Fruit fly (Drosophila melanogaster) whole organism, embryonic: ENCODE results near the gene Gs2.

Experiments used
- ATbp ChIP-seq: fragments of 200-800 bp; sonication (Bioruptor generic); optimal IDR thresholded peaks from 2 replicates; lab custom pipeline; 2017; ENCODE audit warnings: missing biosample characterization, mild to moderate bottlenecking, missing genetic modification characterization, missing genetic modification reagents
- Abd-B ChIP-seq: fragments of 200-800 bp; sonication (Bioruptor generic); optimal IDR thresholded peaks from 2 replicates; lab custom pipeline; 2018; ENCODE audit warnings: missing biosample characterization, mild to moderate bottlenecking, missing genetic modification characterization, moderate library complexity
- Blimp-1 ChIP-seq: fragments of 200-800 bp; sonication (Bioruptor generic); optimal IDR thresholded peaks from 3 replicates; lab custom pipeline; 2018; ENCODE audit warnings: missing biosample characterization, missing genetic modification characterization, mild to moderate bottlenecking, moderate library complexity, missing genetic modification reagents
- CG10431 ChIP-seq: fragments of 200-800 bp; sonication (Bioruptor generic); optimal IDR thresholded peaks from 3 replicates; lab custom pipeline; 2018; ENCODE audit warnings: missing biosample characterization, mild to moderate bottlenecking, missing genetic modification characterization
- CG10462 ChIP-seq: fragments of 200-800 bp; sonication (Bioruptor generic); optimal IDR thresholded peaks from 2 replicates; lab custom pipeline; 2016; ENCODE audit warnings: missing biosample characterization, missing genetic modification characterization
- CG10654 ChIP-seq: fragments of 200-800 bp; sonication (Bioruptor generic); optimal IDR thresholded peaks from 2 replicates; lab custom pipeline; 2016; ENCODE audit warnings: missing biosample characterization, missing genetic modification characterization
- CG12299 ChIP-seq: fragments of 200-800 bp; sonication (Bioruptor generic); optimal IDR thresholded peaks from 2 replicates; lab custom pipeline; 2018; ENCODE audit warnings: missing biosample characterization, mild to moderate bottlenecking, missing genetic modification characterization
- CG15269 ChIP-seq: fragments of 200-800 bp; sonication (Bioruptor generic); optimal IDR thresholded peaks from 2 replicates; lab custom pipeline; 2018; ENCODE audit warnings: missing biosample characterization, mild to moderate bottlenecking, missing genetic modification characterization, moderate library complexity
- CG1529 ChIP-seq: fragments of 200-800 bp; sonication (Bioruptor generic); optimal IDR thresholded peaks from 3 replicates; lab custom pipeline; 2018; ENCODE audit warnings: missing biosample characterization, missing genetic modification characterization
- CG15601 ChIP-seq: fragments of 200-800 bp; sonication (Bioruptor generic); optimal IDR thresholded peaks from 3 replicates; lab custom pipeline; 2019; ENCODE audit warnings: missing biosample characterization, mild to moderate bottlenecking, missing genetic modification characterization, moderate library complexity
- CG1602 ChIP-seq: fragments of 200-800 bp; sonication (Bioruptor generic); optimal IDR thresholded peaks from 3 replicates; lab custom pipeline; 2016; ENCODE audit warnings: missing biosample characterization, missing genetic modification characterization
- CG17802 ChIP-seq: fragments of 200-800 bp; sonication (Bioruptor generic); optimal IDR thresholded peaks from 2 replicates; lab custom pipeline; 2018; ENCODE audit warnings: missing biosample characterization, mild to moderate bottlenecking, missing genetic modification characterization, moderate library complexity
- CG18011 ChIP-seq: fragments of 200-800 bp; sonication (Bioruptor generic); optimal IDR thresholded peaks from 2 replicates; lab custom pipeline; 2017; ENCODE audit warnings: missing biosample characterization, missing genetic modification characterization, mild to moderate bottlenecking, moderate library complexity, missing genotype
- CG1832 ChIP-seq: fragments of 200-800 bp; sonication (Bioruptor generic); optimal IDR thresholded peaks from 2 replicates; lab custom pipeline; 2017; ENCODE audit warnings: missing biosample characterization, mild to moderate bottlenecking, missing genetic modification characterization, inconsistent platforms
- CG2875 ChIP-seq: fragments of 200-800 bp; sonication (Bioruptor generic); optimal IDR thresholded peaks from 2 replicates; lab custom pipeline; 2017; ENCODE audit warnings: missing biosample characterization, mild to moderate bottlenecking, missing genetic modification characterization, missing genetic modification reagents
- CG31365 ChIP-seq: fragments of 200-800 bp; sonication (Bioruptor generic); optimal IDR thresholded peaks from 2 replicates; lab custom pipeline; 2018; ENCODE audit warnings: missing biosample characterization, mild to moderate bottlenecking, missing genetic modification characterization
- CG7556 ChIP-seq: fragments of 200-800 bp; sonication (Bioruptor generic); optimal IDR thresholded peaks from 2 replicates; lab custom pipeline; 2017; ENCODE audit warnings: missing biosample characterization, mild to moderate bottlenecking, missing genetic modification characterization
- CG7963 ChIP-seq: fragments of 200-800 bp; sonication (Bioruptor generic); IDR thresholded peaks from 3 replicates; pipeline ENCODE4 v1.3.6; 2022; ENCODE audit warnings: missing biosample characterization, missing genetic modification characterization; ENCODE audit not compliant: partially characterized antibody
- CG7987 ChIP-seq: fragments of 200-800 bp; sonication (Bioruptor generic); optimal IDR thresholded peaks from 2 replicates; lab custom pipeline; 2018; ENCODE audit warnings: missing biosample characterization, mild to moderate bottlenecking, missing genetic modification characterization, moderate library complexity
- CG8290 ChIP-seq, 3 experiments: fragments of 200-800 bp; sonication (Bioruptor generic); optimal IDR thresholded peaks; 2 replicates each; lab custom pipeline; 2016 to 2019; ENCODE audit warnings: missing biosample characterization in 3 of 3, missing genetic modification characterization in 3 of 3, mild to moderate bottlenecking in 2 of 3, moderate library complexity in 1 of 3
- CG8944 ChIP-seq: fragments of 200-800 bp; sonication (Bioruptor generic); optimal IDR thresholded peaks from 3 replicates; lab custom pipeline; 2016; ENCODE audit warnings: missing biosample characterization, missing genetic modification characterization
- CG9437 ChIP-seq: fragments of 200-800 bp; sonication (Bioruptor generic); optimal IDR thresholded peaks from 2 replicates; lab custom pipeline; 2018; ENCODE audit warnings: missing biosample characterization, mild to moderate bottlenecking, missing genetic modification characterization
- CG9609 ChIP-seq: fragments of 200-800 bp; sonication (Bioruptor generic); optimal IDR thresholded peaks from 3 replicates; lab custom pipeline; 2016; ENCODE audit warnings: missing biosample characterization, missing genetic modification characterization
- CTCF ChIP-seq: fragments of 200-800 bp; sonication (Bioruptor generic); optimal IDR thresholded peaks from 2 replicates; lab custom pipeline; 2017; ENCODE audit warnings: missing biosample characterization, mild to moderate bottlenecking, missing genetic modification characterization, moderate library complexity
- Fer1 ChIP-seq: fragments of 200-800 bp; sonication (Bioruptor generic); optimal IDR thresholded peaks from 2 replicates; lab custom pipeline; 2017; ENCODE audit warnings: missing biosample characterization, mild to moderate bottlenecking, missing genetic modification characterization
- Gug ChIP-seq: fragments of 200-800 bp; sonication (Bioruptor generic); IDR thresholded peaks from 4 replicates; pipeline ENCODE4 v1.3.6; 2022; ENCODE audit warnings: missing biosample characterization, missing genetic modification characterization
- HHEX ChIP-seq: fragments of 200-800 bp; sonication (Bioruptor generic); optimal IDR thresholded peaks from 3 replicates; lab custom pipeline; 2017; ENCODE audit warnings: missing biosample characterization, mild to moderate bottlenecking, missing genetic modification characterization, missing genetic modification reagents
- Hr51 ChIP-seq, 2 experiments: fragments of 200-800 bp; sonication (Bioruptor generic); optimal IDR thresholded peaks; 2 replicates in 1 of 2; 3 replicates in 1 of 2; lab custom pipeline; 2016 to 2018; ENCODE audit warnings: missing biosample characterization in 2 of 2, missing genetic modification characterization in 2 of 2, mild to moderate bottlenecking in 1 of 2, moderate library complexity in 1 of 2
- Hsf ChIP-seq: fragments of 200-800 bp; sonication (Bioruptor generic); optimal IDR thresholded peaks from 3 replicates; lab custom pipeline; 2016; ENCODE audit warnings: missing biosample characterization, missing genetic modification characterization
- Kr ChIP-seq: fragments of 200-800 bp; sonication (Bioruptor generic); optimal IDR thresholded peaks from 2 replicates; lab custom pipeline; 2017; ENCODE audit warnings: missing biosample characterization, mild to moderate bottlenecking, missing genetic modification characterization
- NFAT ChIP-seq: fragments of 200-800 bp; sonication (Bioruptor generic); IDR thresholded peaks from 2 replicates; pipeline ENCODE4 v1.3.6; 2022; ENCODE audit warnings: missing biosample characterization, missing genetic modification characterization
- NK7.1 ChIP-seq: fragments of 200-800 bp; sonication (Bioruptor generic); optimal IDR thresholded peaks from 3 replicates; lab custom pipeline; 2016; ENCODE audit warnings: missing biosample characterization, missing genetic modification characterization
- Sox100B ChIP-seq: fragments of 200-800 bp; sonication (Bioruptor generic); optimal IDR thresholded peaks from 3 replicates; lab custom pipeline; 2018; ENCODE audit warnings: missing biosample characterization, mild to moderate bottlenecking, missing genetic modification characterization
- Xrp1 ChIP-seq: fragments of 200-800 bp; sonication (Bioruptor generic); IDR thresholded peaks from 2 replicates; pipeline ENCODE4 v1.3.6; 2022; ENCODE audit warnings: missing biosample characterization, missing genetic modification characterization
- bcd ChIP-seq: fragments of 200-800 bp; sonication (Bioruptor generic); optimal IDR thresholded peaks from 2 replicates; lab custom pipeline; 2017; ENCODE audit warnings: missing biosample characterization, mild to moderate bottlenecking, missing genetic modification characterization
- br ChIP-seq: fragments of >200 bp; optimal IDR thresholded peaks from 2 replicates; lab custom pipeline; 2017
- ewg ChIP-seq: fragments of 200-800 bp; sonication (Bioruptor generic); optimal IDR thresholded peaks from 3 replicates; lab custom pipeline; 2017; ENCODE audit warnings: mild to moderate bottlenecking, missing biosample characterization, missing genetic modification reagents, missing genetic modification characterization
- gro ChIP-seq: fragments of 200-800 bp; sonication (Bioruptor generic); optimal IDR thresholded peaks from 2 replicates; lab custom pipeline; 2016; ENCODE audit warnings: missing biosample characterization, missing genetic modification characterization
- gsb-n ChIP-seq: fragments of 200-800 bp; sonication (Bioruptor generic); optimal IDR thresholded peaks from 3 replicates; lab custom pipeline; 2018; ENCODE audit warnings: missing biosample characterization, mild to moderate bottlenecking, missing genetic modification characterization
- hkb ChIP-seq, 2 experiments: fragments of 200-800 bp in 1 of 2; fragments of >200 bp in 1 of 2; sonication (Bioruptor generic) in 1 of 2; IDR thresholded peaks in 1 of 2; optimal IDR thresholded peaks in 1 of 2; 2 replicates each; pipeline versions ENCODE4 v1.3.6 to Lab custom; 2017 to 2022; ENCODE audit warnings: missing biosample characterization in 1 of 2, missing genetic modification characterization in 1 of 2
- org-1 ChIP-seq: fragments of 200-800 bp; sonication (Bioruptor generic); optimal IDR thresholded peaks from 2 replicates; lab custom pipeline; 2017; ENCODE audit warnings: missing biosample characterization, missing genetic modification characterization
- p53 ChIP-seq: fragments of 200-800 bp; sonication (Bioruptor generic); optimal IDR thresholded peaks from 2 replicates; lab custom pipeline; 2016; ENCODE audit warnings: missing biosample characterization, missing genetic modification characterization
- pb ChIP-seq: fragments of 200-800 bp; sonication (Bioruptor generic); optimal IDR thresholded peaks from 3 replicates; lab custom pipeline; 2016; ENCODE audit warnings: missing biosample characterization, missing genetic modification characterization
- salm ChIP-seq: fragments of 200-800 bp; sonication (Bioruptor generic); optimal IDR thresholded peaks from 2 replicates; lab custom pipeline; 2018; ENCODE audit warnings: missing biosample characterization, mild to moderate bottlenecking, missing genetic modification characterization
- sc ChIP-seq, 3 experiments: fragments of >200 bp in 2 of 3; fragments of 200-800 bp in 1 of 3; sonication (Bioruptor generic) in 1 of 3; optimal IDR thresholded peaks; 2 replicates in 2 of 3; 3 replicates in 1 of 3; lab custom pipeline; 2017; ENCODE audit warnings: mild to moderate bottlenecking in 1 of 3, missing biosample characterization in 1 of 3, missing genetic modification characterization in 1 of 3, missing genetic modification reagents in 1 of 3
- sisA ChIP-seq: fragments of 200-800 bp; sonication (Bioruptor generic); IDR thresholded peaks from 2 replicates; pipeline ENCODE4 v1.3.6; 2022; ENCODE audit warnings: missing biosample characterization, missing genetic modification characterization
- so ChIP-seq: fragments of 200-800 bp; sonication (Bioruptor generic); IDR thresholded peaks from 3 replicates; pipeline ENCODE4 v1.3.6; 2022; ENCODE audit warnings: missing biosample characterization, missing genetic modification characterization
- sr ChIP-seq: fragments of 200-800 bp; sonication (Bioruptor generic); IDR thresholded peaks from 3 replicates; pipeline ENCODE4 v1.3.6; 2022; ENCODE audit warnings: missing biosample characterization, missing genetic modification characterization
- tap ChIP-seq: fragments of 200-800 bp; optimal IDR thresholded peaks from 3 replicates; lab custom pipeline; 2019; ENCODE audit warnings: missing biosample characterization, mild to moderate bottlenecking, missing genetic modification characterization, moderate library complexity
- tup ChIP-seq: fragments of 200-800 bp; sonication (Bioruptor generic); optimal IDR thresholded peaks from 2 replicates; lab custom pipeline; 2016; ENCODE audit warnings: missing biosample characterization, mild to moderate bottlenecking, missing genetic modification characterization, moderate library complexity

The Gs2 gene

dm6 chrX:11427282-11427689 is 4.7 kb downstream of the Gs2 start (continued):
- TF ChIP-seq tup: no peak
- no peak for TF ChIP-seq sc (optimal IDR thresholded peaks at IDR 0.05; lab: Kevin White, UChicago)
- TF ChIP-seq sc (GFP tag; optimal IDR thresholded peaks at IDR 0.05; lab: Kevin White, UChicago): peak; percentile 13
- no peak for TF ChIP-seq CG1832 (GFP tag; lab: Kevin White, UChicago)
- TF ChIP-seq bcd (GFP tag; lab: Kevin White, UChicago): peak; percentile 25
- no peak for TF ChIP-seq CG8944
- TF ChIP-seq Kr (GFP tag; lab: Kevin White, UChicago): no peak
- peak; percentile 31 for TF ChIP-seq CG31365 (tag; lab: Kevin White, UChicago)
- peak; percentile 47 for TF ChIP-seq Sox100B (GFP tag; lab: Kevin White, UChicago)
- TF ChIP-seq tap (tag; lab: Kevin White, UChicago): peak; percentile 3
- TF ChIP-seq CG9609 (GFP tag; lab: Kevin White, UChicago): no peak
- no peak for TF ChIP-seq CG7963 (GFP tag; lab: Robert Waterston, UW)
- TF ChIP-seq Xrp1: peak; percentile 48
- TF ChIP-seq p53 (GFP tag; lab: Kevin White, UChicago): no peak
- TF ChIP-seq CG10431 (GFP tag; lab: Kevin White, UChicago): peak; percentile 11
- peak; percentile 56 for TF ChIP-seq CG15601 (tag; lab: Kevin White, UChicago)
- TF ChIP-seq CG17802 (tag; lab: Kevin White, UChicago): no peak
- TF ChIP-seq HHEX (GFP tag; lab: Kevin White, UChicago): peak; percentile 66
- no peak for TF ChIP-seq ewg (GFP tag; lab: Kevin White, UChicago)
- no peak for TF ChIP-seq CG12299 (tag; lab: Kevin White, UChicago)
- no peak for TF ChIP-seq sr
- TF ChIP-seq CG9437 (GFP tag; lab: Kevin White, UChicago): no peak
- peak; percentile 81 for TF ChIP-seq Fer1
- TF ChIP-seq CG10462 (GFP tag; lab: Kevin White, UChicago): no peak
- no peak for TF ChIP-seq NK7.1
- TF ChIP-seq Hr51 (GFP tag; optimal IDR thresholded peaks at IDR 0.05; lab: Kevin White, UChicago): no peak
- no peak for TF ChIP-seq CG1602
- peak; percentile 54; the same call in 1 of the 2 replicates for TF ChIP-seq NFAT
- peak; percentile 23 for TF ChIP-seq salm (tag; lab: Kevin White, UChicago)
- TF ChIP-seq Blimp-1: peak; percentile 56
- TF ChIP-seq CG2875: peak; percentile 27
- TF ChIP-seq CG18011 (GFP tag; lab: Kevin White, UChicago): no peak
- no peak for TF ChIP-seq CG10654 (GFP tag; lab: Kevin White, UChicago)
- peak; percentile 5 for TF ChIP-seq CTCF
- no peak for TF ChIP-seq CG8290 (GFP tag; optimal IDR thresholded peaks at IDR 0.05; lab: Kevin White, UChicago)
- TF ChIP-seq CG8290 (tag; optimal IDR thresholded peaks at IDR 0.05; lab: Kevin White, UChicago): peak in 1 of 2 experiments; percentile 6
- TF ChIP-seq Hsf (GFP tag; lab: Kevin White, UChicago): no peak
- peak; percentile 54 for TF ChIP-seq ATbp (GFP tag; lab: Kevin White, UChicago)
- peak; percentile 32 for TF ChIP-seq CG7556 (GFP tag; lab: Kevin White, UChicago)
- no peak for TF ChIP-seq br (lab: Kevin White, UChicago)
- TF ChIP-seq CG1529 (GFP tag; lab: Kevin White, UChicago): no peak
- TF ChIP-seq pb (GFP tag; lab: Kevin White, UChicago): peak; percentile 11
- TF ChIP-seq Gug (GFP tag; lab: Robert Waterston, UW): no peak
- TF ChIP-seq gsb-n (tag; lab: Kevin White, UChicago): peak; percentile 29
- TF ChIP-seq CG15269: peak; percentile 44
- TF ChIP-seq hkb (optimal IDR thresholded peaks at IDR 0.05; lab: Kevin White, UChicago): no peak
- 0 out of 2 replicates have a peak, but pooled peaks have one; percentile 30 for TF ChIP-seq hkb (GFP tag; IDR thresholded peaks at IDR 0.05; lab: Robert Waterston, UW)
- no peak for TF ChIP-seq gro (GFP tag; lab: Kevin White, UChicago)
- no peak for TF ChIP-seq sisA (GFP tag; lab: Robert Waterston, UW)
- peak; percentile 39 for TF ChIP-seq org-1 (GFP tag; lab: Kevin White, UChicago)
- TF ChIP-seq Abd-B: no peak
- TF ChIP-seq so (GFP tag; lab: Robert Waterston, UW): 0 out of 3 replicates have a peak, but pooled peaks have one; percentile 49
- TF ChIP-seq CG7987 (GFP tag; lab: Kevin White, UChicago): peak; percentile 19
